Worm (Caenorhabditis elegans): ENCODE results near the gene cwc-15.

DNA sequence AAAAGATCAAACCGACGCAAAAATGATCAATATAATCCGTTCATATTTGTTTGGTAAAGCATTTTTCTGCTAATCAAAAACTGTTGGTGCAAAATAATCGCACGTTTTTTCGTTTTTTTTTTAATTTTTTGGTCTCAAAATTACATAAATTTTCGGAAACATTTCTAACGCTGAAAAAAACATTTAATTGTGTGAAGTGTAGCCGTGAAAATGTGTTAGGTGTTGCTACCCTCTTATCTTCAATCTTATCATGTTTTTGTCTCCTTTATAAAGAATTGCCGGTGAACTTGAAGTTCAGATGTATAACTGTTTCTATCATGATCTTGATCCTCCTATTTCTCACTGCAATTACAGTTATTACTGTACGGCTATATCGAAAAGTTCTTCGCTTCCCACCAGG, 45.8 kb downstream of the cwc-15 start, which contains the start of gene cyp-35D1:
- no peak for TF ChIP-seq unc-62 (GFP tag; optimal IDR thresholded peaks at IDR 0.05 in 1 of 2)
- no peak for TF ChIP-seq unc-62 (tag; optimal IDR thresholded peaks at IDR 0.05)
- TF ChIP-seq pha-4 (GFP tag; IDR thresholded peaks at IDR 0.05), result no peak
- no peak for TF ChIP-seq pha-4 (tag; optimal IDR thresholded peaks at IDR 0.05)
- no peak for TF ChIP-seq attf-4 (tag; optimal IDR thresholded peaks at IDR 0.05)
- no peak for TF ChIP-seq D1046.2 (GFP tag; IDR thresholded peaks at IDR 0.05)
- TF ChIP-seq daf-16 (GFP tag; optimal IDR thresholded peaks at IDR 0.05), result no peak
- TF ChIP-seq daf-16 (tag; optimal IDR thresholded peaks at IDR 0.05), result no peak
- TF ChIP-seq snpc-4 (tag; optimal IDR thresholded peaks at IDR 0.05), result no peak
- TF ChIP-seq pqm-1 (tag; optimal IDR thresholded peaks at IDR 0.05), result no peak
